Worm (Caenorhabditis elegans): Measurements from ENCODE around the gene ZK377.15.
A peak's percentile ranks its signal among the peaks of the same experiment; 100 is the strongest.

Gene ZK377.15

ce11 chrX:3498953-3499352 lies 33.3 kb upstream of the ZK377.15 start, which contains the start of gene C12D12.1:
TSS of gene C12D12.1 (plus strand) at chrX:3499253.
- peak; percentile 36 for TF ChIP-seq pqm-1 (tag; optimal IDR thresholded peaks at IDR 0.05)
- TF ChIP-seq daf-16 (GFP tag; optimal IDR thresholded peaks at IDR 0.05) = no peak
- peak; percentile 20 for TF ChIP-seq daf-16 (tag; optimal IDR thresholded peaks at IDR 0.05)
- TF ChIP-seq nhr-11 (tag; optimal IDR thresholded peaks at IDR 0.05) = no peak
- no peak for TF ChIP-seq daf-8 (GFP tag; IDR thresholded peaks at IDR 0.05)
- TF ChIP-seq aha-1 (tag) = peak; percentile 41
- TF ChIP-seq daf-12 (tag; optimal IDR thresholded peaks at IDR 0.05) = no peak

- peak; percentile 78 for TF ChIP-seq aha-1 (tag)
- TF ChIP-seq sdz-12 (GFP tag; optimal IDR thresholded peaks at IDR 0.05) = no peak
- peak; percentile 2 for TF ChIP-seq mxl-3 (GFP tag; optimal IDR thresholded peaks at IDR 0.05)
- TF ChIP-seq lin-38 (GFP tag; IDR thresholded peaks at IDR 0.05) = no peak
- TF ChIP-seq dmd-6 (GFP tag; IDR thresholded peaks at IDR 0.05) = no peak
- no peak for TF ChIP-seq nhr-102 (tag; optimal IDR thresholded peaks at IDR 0.05)
- no peak for TF ChIP-seq nhr-48 (tag; optimal IDR thresholded peaks at IDR 0.05)
- peak; percentile 41 for TF ChIP-seq nhr-28 (tag; optimal IDR thresholded peaks at IDR 0.05)
- no peak for TF ChIP-seq nhr-6 (tag; optimal IDR thresholded peaks at IDR 0.05)
- no peak for TF ChIP-seq ztf-11 (tag; optimal IDR thresholded peaks at IDR 0.05)
- TF ChIP-seq mdt-29 (GFP tag; IDR thresholded peaks at IDR 0.05) = no peak
These were observed 30.1 kb upstream of the ZK377.15 start, which contains the start of gene glt-1 for ce11 chrX:3495776-3496175. TSS of gene glt-1 (plus strand) at chrX:3496026.

- TF ChIP-seq unc-62 (GFP tag; optimal IDR thresholded peaks at IDR 0.05 in 1 of 2) (peak in 1 of 2 experiments; percentile 91), unc-62 (tag; optimal IDR thresholded peaks at IDR 0.05) (no peak), daf-16 (GFP tag; optimal IDR thresholded peaks at IDR 0.05) (peak in 1 of 2 experiments; percentile 67), daf-16 (tag; optimal IDR thresholded peaks at IDR 0.05) (no peak), hlh-11 (tag; optimal IDR thresholded peaks at IDR 0.05) (peak; percentile 52), fos-1 (tag; optimal IDR thresholded peaks at IDR 0.05) (no peak)
These were observed 28.9 kb upstream of the ZK377.15 start for ce11 chrX:3494634-3495033.

DNA sequence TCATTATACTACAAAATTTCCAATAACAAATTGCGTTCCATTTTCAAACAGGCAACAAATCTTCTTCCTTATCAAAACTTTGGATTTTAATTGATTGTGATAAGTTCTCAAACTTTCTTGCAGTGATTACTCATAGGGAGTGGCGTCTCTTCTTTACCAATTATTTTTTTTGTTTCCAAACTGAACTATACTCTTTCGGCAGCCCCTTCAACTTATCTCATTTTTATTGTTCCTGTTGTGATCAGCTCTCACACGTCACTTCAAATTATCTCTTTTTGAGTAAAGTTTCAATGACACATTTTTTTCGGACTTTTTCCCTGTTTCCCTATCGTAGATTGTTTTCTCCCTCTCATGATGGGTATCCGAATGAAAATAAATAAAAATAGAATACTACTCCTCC lies 26.7 kb upstream of the ZK377.15 start:
- TF ChIP-seq unc-62 (GFP tag; optimal IDR thresholded peaks at IDR 0.05 in 1 of 2) = peak in 1 of 2 experiments; percentile 91
- TF ChIP-seq unc-62 (tag; optimal IDR thresholded peaks at IDR 0.05) = no peak
- no peak for TF ChIP-seq mdl-1 (tag; optimal IDR thresholded peaks at IDR 0.05)

DNA sequence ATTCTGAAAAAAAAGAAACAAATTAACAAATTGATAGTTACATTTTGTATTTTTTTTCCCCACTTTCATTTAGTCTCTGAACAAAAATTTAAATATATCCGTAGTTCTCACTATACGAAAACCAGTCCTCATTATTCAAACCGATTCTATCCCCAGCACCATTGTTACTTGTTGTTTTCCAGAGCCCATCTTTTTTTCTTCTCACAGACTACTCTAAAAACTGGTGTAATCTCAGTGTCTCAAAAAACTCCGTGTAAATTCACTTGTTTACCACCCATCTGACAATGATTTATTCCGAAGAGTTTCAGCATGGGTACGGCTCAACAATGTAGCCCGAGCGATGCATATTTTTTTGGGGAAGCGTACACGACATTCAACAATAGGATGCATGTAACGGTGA lies 23.3 kb upstream of the ZK377.15 start, which contains the start of gene C12D12.3:
TSS of gene C12D12.3 (plus strand) at position 301 of the 400 bp plus-strand sequence.
- TF ChIP-seq vab-7 (GFP tag; IDR thresholded peaks at IDR 0.05) (no peak), unc-62 (GFP tag; optimal IDR thresholded peaks at IDR 0.05 in 1 of 2) (peak in 1 of 2 experiments; percentile 58), unc-62 (tag; optimal IDR thresholded peaks at IDR 0.05) (no peak)

DNA sequence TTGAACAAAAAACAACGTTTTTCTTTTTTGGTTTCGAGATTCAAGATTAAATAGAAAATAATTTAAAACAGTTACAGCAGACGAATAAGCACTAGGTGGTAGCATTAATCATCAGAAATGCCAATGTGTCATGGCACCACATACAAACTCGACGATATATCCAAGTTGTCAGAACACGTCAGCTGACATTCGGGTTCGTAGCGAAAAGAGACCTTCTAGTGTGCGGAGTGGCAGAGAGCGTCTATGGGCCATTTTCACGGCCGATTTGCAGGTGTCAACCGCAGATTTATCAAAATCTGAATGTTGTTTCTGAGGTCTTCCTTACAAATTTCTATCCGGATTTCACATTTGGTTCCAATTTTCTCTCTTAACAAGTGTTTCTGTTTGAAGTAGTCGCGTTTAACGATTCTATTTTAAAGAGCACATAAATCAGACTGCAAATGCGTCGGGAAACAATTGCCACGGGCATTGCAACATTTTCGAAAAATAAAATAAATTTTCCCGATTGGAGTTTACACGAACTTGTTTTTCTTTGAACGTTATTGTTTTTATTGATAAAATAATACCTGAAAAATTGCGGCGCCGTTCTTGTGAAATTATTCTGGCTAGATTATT lies 22.5 kb upstream of the ZK377.15 start:
- TF ChIP-seq ceh-62 (tag; optimal IDR thresholded peaks at IDR 0.05) = no peak
- peak in 1 of 2 experiments; percentile 74 for TF ChIP-seq unc-62 (GFP tag; optimal IDR thresholded peaks at IDR 0.05 in 1 of 2)
- TF ChIP-seq unc-62 (tag; optimal IDR thresholded peaks at IDR 0.05) = no peak

DNA sequence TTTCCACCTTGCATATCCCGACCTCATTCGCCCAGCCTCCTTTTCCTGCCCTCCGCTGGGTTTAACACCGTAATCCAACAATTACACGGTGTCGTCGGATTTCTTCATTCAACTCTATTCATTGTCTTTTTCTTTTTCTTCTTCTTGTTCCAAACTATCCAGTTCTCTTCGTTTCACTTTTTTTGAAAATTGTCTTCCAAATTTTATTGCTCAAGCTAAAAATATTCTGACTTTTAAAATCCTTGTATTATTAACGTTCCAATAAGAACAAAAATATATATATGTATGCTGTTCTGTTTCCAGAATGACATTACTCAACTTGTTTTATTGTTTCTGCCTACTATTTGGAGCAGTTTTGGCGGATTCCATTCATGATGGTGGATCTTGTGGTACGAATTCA lies 14.3 kb upstream of the ZK377.15 start, which contains the start of gene wrt-6:
TSS of gene wrt-6 (plus strand) at position 301 of the 400 bp plus-strand sequence.
- no peak for TF ChIP-seq nhr-6 (tag; optimal IDR thresholded peaks at IDR 0.05)
- TF ChIP-seq ceh-20 (GFP tag; IDR thresholded peaks at IDR 0.05) = no peak
- TF ChIP-seq lsy-2 (tag; optimal IDR thresholded peaks at IDR 0.05) = no peak
- TF ChIP-seq nhr-77 (tag; optimal IDR thresholded peaks at IDR 0.05) = no peak
- TF ChIP-seq fkh-10 (GFP tag; optimal IDR thresholded peaks at IDR 0.05) = no peak
- TF ChIP-seq F49E8.2 (tag; optimal IDR thresholded peaks at IDR 0.05; ENCODE audit: borderline replicate concordance) = no peak

All from whole organism, L4 larva.